Worm (Caenorhabditis elegans) whole organism, early embryonic: ENCODE measurements around the gene C25H3.10.

Source experiments
- ama-1 ChIP-seq: fragments of 150-350 bp; optimal IDR thresholded peaks from 2 replicates; lab custom pipeline; 2014
- ets-7 ChIP-seq: sonication (generic microtip); optimal IDR thresholded peaks from 2 replicates; lab custom pipeline; 2016; ENCODE audit warnings: missing genotype, missing genetic modification characterization, missing compliant biosample characterization

- TF ChIP-seq ama-1 (lab: Kevin White, UChicago), result no peak
- TF ChIP-seq ets-7, result no peak
These were observed 9.8 kb downstream of the C25H3.10 start, which contains the start of gene C25H3.11 for ce11 chrII:5688959-5689358.
